Fruit fly (Drosophila melanogaster) whole organism, embryonic: ENCODE results near the gene yellow-e3.

Source experiments
- ATbp ChIP-seq: fragments of 200-800 bp; sonication (Bioruptor generic); optimal IDR thresholded peaks from 2 replicates; lab custom pipeline; 2017; ENCODE audit warnings: missing biosample characterization, mild to moderate bottlenecking, missing genetic modification characterization, missing genetic modification reagents
- Ada2b ChIP-seq: fragments of 200-800 bp; sonication (Bioruptor generic); IDR thresholded peaks from 2 replicates; pipeline ENCODE4 v1.3.6; 2022; ENCODE audit warnings: missing biosample characterization, missing genetic modification characterization
- CG10979 ChIP-seq: fragments of 200-800 bp; sonication (Bioruptor generic); optimal IDR thresholded peaks from 2 replicates; lab custom pipeline; 2018; ENCODE audit warnings: missing biosample characterization, mild to moderate bottlenecking, missing genetic modification characterization, moderate library complexity
- CG13296 ChIP-seq: fragments of 200-800 bp; sonication (Bioruptor generic); optimal IDR thresholded peaks from 3 replicates; lab custom pipeline; 2018; ENCODE audit warnings: missing biosample characterization, mild to moderate bottlenecking, missing genetic modification characterization
- CG14860 ChIP-seq: fragments of 200-800 bp; sonication (Bioruptor generic); IDR thresholded peaks from 3 replicates; pipeline ENCODE4 v1.3.6; 2022; ENCODE audit warnings: missing biosample characterization, missing genetic modification characterization; ENCODE audit not compliant: partially characterized antibody
- CG15269 ChIP-seq: fragments of 200-800 bp; sonication (Bioruptor generic); optimal IDR thresholded peaks from 2 replicates; lab custom pipeline; 2018; ENCODE audit warnings: missing biosample characterization, mild to moderate bottlenecking, missing genetic modification characterization, moderate library complexity
- CG1602 ChIP-seq: fragments of 200-800 bp; sonication (Bioruptor generic); optimal IDR thresholded peaks from 3 replicates; lab custom pipeline; 2016; ENCODE audit warnings: missing biosample characterization, missing genetic modification characterization
- CG17359 ChIP-seq: fragments of 200-800 bp; sonication (Bioruptor generic); optimal IDR thresholded peaks from 3 replicates; lab custom pipeline; 2018; ENCODE audit warnings: missing biosample characterization, mild to moderate bottlenecking, missing genetic modification characterization, moderate library complexity
- CG2712 ChIP-seq: fragments of 200-800 bp; optimal IDR thresholded peaks from 3 replicates; lab custom pipeline; 2019; ENCODE audit warnings: missing biosample characterization, mild to moderate bottlenecking, missing genetic modification characterization, moderate library complexity
- CG3065 ChIP-seq: fragments of 200-800 bp; sonication (Bioruptor generic); optimal IDR thresholded peaks from 2 replicates; lab custom pipeline; 2016; ENCODE audit warnings: missing biosample characterization, missing genetic modification characterization
- CG33213 ChIP-seq: fragments of 200-800 bp; sonication (Bioruptor generic); optimal IDR thresholded peaks from 3 replicates; lab custom pipeline; 2016; ENCODE audit warnings: missing biosample characterization, missing genetic modification characterization
- CG42726 ChIP-seq: fragments of 200-800 bp; sonication (Bioruptor generic); IDR thresholded peaks from 2 replicates; pipeline ENCODE4 v1.3.6; 2022; ENCODE audit warnings: missing biosample characterization, missing genetic modification characterization; ENCODE audit not compliant: partially characterized antibody
- CG4328 ChIP-seq: fragments of 200-800 bp; sonication (Bioruptor generic); optimal IDR thresholded peaks from 3 replicates; lab custom pipeline; 2017; ENCODE audit warnings: missing biosample characterization, missing genetic modification reagents, missing genetic modification characterization
- CG43689 ChIP-seq: fragments of 200-800 bp; sonication (Bioruptor generic); IDR thresholded peaks from 2 replicates; pipeline ENCODE4 v1.3.6; 2022; ENCODE audit warnings: missing biosample characterization, missing genetic modification characterization
- CG6791 ChIP-seq: fragments of 200-800 bp; sonication (Bioruptor generic); IDR thresholded peaks from 3 replicates; pipeline ENCODE4 v1.3.6; 2022; ENCODE audit warnings: missing biosample characterization, missing genetic modification characterization; ENCODE audit not compliant: partially characterized antibody
- CG6813 ChIP-seq: fragments of 200-800 bp; sonication (Bioruptor generic); optimal IDR thresholded peaks from 2 replicates; lab custom pipeline; 2017; ENCODE audit warnings: missing biosample characterization, missing genetic modification characterization, mild to moderate bottlenecking, moderate library complexity, missing genetic modification reagents
- CG8944 ChIP-seq: fragments of 200-800 bp; sonication (Bioruptor generic); optimal IDR thresholded peaks from 3 replicates; lab custom pipeline; 2016; ENCODE audit warnings: missing biosample characterization, missing genetic modification characterization
- CG9215 ChIP-seq: fragments of 200-800 bp; sonication (Bioruptor generic); IDR thresholded peaks from 2 replicates; pipeline ENCODE4 v1.3.6; 2022; ENCODE audit warnings: missing biosample characterization, missing genetic modification characterization
- CG9932 ChIP-seq: fragments of 200-800 bp; sonication (Bioruptor generic); IDR thresholded peaks from 2 replicates; pipeline ENCODE4 v1.3.6; 2022; ENCODE audit warnings: missing biosample characterization, missing genetic modification characterization
- CkIIα-i1 ChIP-seq: fragments of 200-800 bp; sonication (Bioruptor generic); IDR thresholded peaks from 2 replicates; pipeline ENCODE4 v1.3.6; 2022; ENCODE audit warnings: missing biosample characterization, missing genetic modification characterization
- D19B ChIP-seq: fragments of 200-800 bp; sonication (Bioruptor generic); optimal IDR thresholded peaks from 2 replicates; lab custom pipeline; 2017; ENCODE audit warnings: missing biosample characterization, mild to moderate bottlenecking, missing genetic modification characterization
- Elba2 ChIP-seq: fragments of 200-800 bp; sonication (Bioruptor generic); optimal IDR thresholded peaks from 3 replicates; lab custom pipeline; 2016; ENCODE audit warnings: missing biosample characterization, missing genetic modification characterization
- Fer1 ChIP-seq: fragments of 200-800 bp; sonication (Bioruptor generic); optimal IDR thresholded peaks from 2 replicates; lab custom pipeline; 2017; ENCODE audit warnings: missing biosample characterization, mild to moderate bottlenecking, missing genetic modification characterization
- Fer3 ChIP-seq: fragments of 200-800 bp; sonication (Bioruptor generic); optimal IDR thresholded peaks from 2 replicates; lab custom pipeline; 2018; ENCODE audit warnings: missing biosample characterization, mild to moderate bottlenecking, missing genetic modification characterization, moderate library complexity
- H15 ChIP-seq: fragments of 200-800 bp; sonication (Bioruptor generic); IDR thresholded peaks from 3 replicates; pipeline ENCODE4 v1.3.6; 2022; ENCODE audit warnings: missing biosample characterization, missing genetic modification characterization
- HLH3B ChIP-seq: fragments of 200-800 bp; sonication (Bioruptor generic); IDR thresholded peaks from 2 replicates; pipeline ENCODE4 v1.3.6; 2022; ENCODE audit warnings: missing biosample characterization, missing genetic modification characterization
- HmgZ ChIP-seq: fragments of 200-800 bp; sonication (Bioruptor generic); optimal IDR thresholded peaks from 2 replicates; lab custom pipeline; 2018; ENCODE audit warnings: missing biosample characterization, mild to moderate bottlenecking, missing genetic modification characterization
- MESR4 ChIP-seq: fragments of 200-800 bp; sonication (Bioruptor generic); optimal IDR thresholded peaks from 2 replicates; lab custom pipeline; 2018; ENCODE audit warnings: missing biosample characterization, mild to moderate bottlenecking, missing genetic modification characterization, moderate library complexity
- Opbp ChIP-seq: fragments of 200-800 bp; sonication (Bioruptor generic); IDR thresholded peaks from 3 replicates; pipeline ENCODE4 v1.3.6; 2022; ENCODE audit warnings: missing biosample characterization, missing genetic modification characterization; ENCODE audit not compliant: partially characterized antibody
- Ptx1 ChIP-seq: fragments of 200-800 bp; sonication (Bioruptor generic); IDR thresholded peaks from 2 replicates; pipeline ENCODE4 v1.3.6; 2022; ENCODE audit warnings: missing biosample characterization, missing genetic modification characterization
- Spps ChIP-seq: fragments of 200-800 bp; sonication (Bioruptor generic); optimal IDR thresholded peaks from 2 replicates; lab custom pipeline; 2018; ENCODE audit warnings: missing biosample characterization, mild to moderate bottlenecking, missing genetic modification characterization
- Xrp1 ChIP-seq: fragments of 200-800 bp; sonication (Bioruptor generic); IDR thresholded peaks from 2 replicates; pipeline ENCODE4 v1.3.6; 2022; ENCODE audit warnings: missing biosample characterization, missing genetic modification characterization
- YL-1 ChIP-seq: fragments of 200-800 bp; sonication (Bioruptor generic); optimal IDR thresholded peaks from 3 replicates; lab custom pipeline; 2017; ENCODE audit warnings: missing biosample characterization, mild to moderate bottlenecking, missing genetic modification characterization
- ara ChIP-seq: fragments of 200-800 bp; sonication (Bioruptor generic); IDR thresholded peaks from 2 replicates; pipeline ENCODE4 v1.3.6; 2022; ENCODE audit warnings: missing biosample characterization, missing genetic modification characterization
- ash1 ChIP-seq: fragments of 200-800 bp; sonication (Bioruptor generic); optimal IDR thresholded peaks from 2 replicates; lab custom pipeline; 2018; ENCODE audit warnings: missing biosample characterization, mild to moderate bottlenecking, missing genetic modification characterization
- chm ChIP-seq: fragments of 200-800 bp; sonication (Bioruptor generic); IDR thresholded peaks from 2 replicates; pipeline ENCODE4 v1.3.6; 2022; ENCODE audit warnings: missing biosample characterization, missing genetic modification characterization
- ci ChIP-seq: fragments of 200-800 bp; sonication (Bioruptor generic); IDR thresholded peaks from 3 replicates; pipeline ENCODE4 v1.3.6; 2022; ENCODE audit warnings: missing biosample characterization, missing genetic modification characterization
- fd96Cb ChIP-seq: fragments of 200-800 bp; sonication (Bioruptor generic); optimal IDR thresholded peaks from 2 replicates; lab custom pipeline; 2018; ENCODE audit warnings: missing biosample characterization, mild to moderate bottlenecking, missing genetic modification characterization, moderate library complexity
- kah ChIP-seq: fragments of 200-800 bp; sonication (Bioruptor generic); optimal IDR thresholded peaks from 2 replicates; lab custom pipeline; 2018; ENCODE audit warnings: missing biosample characterization, mild to moderate bottlenecking, missing genetic modification characterization
- luna ChIP-seq: fragments of 200-800 bp; sonication (Bioruptor generic); optimal IDR thresholded peaks from 2 replicates; lab custom pipeline; 2016; ENCODE audit warnings: missing biosample characterization, missing genetic modification characterization
- nerfin-2 ChIP-seq: fragments of 200-800 bp; sonication (Bioruptor generic); IDR thresholded peaks from 2 replicates; pipeline ENCODE4 v1.3.6; 2022; ENCODE audit warnings: missing biosample characterization, missing genetic modification characterization; ENCODE audit not compliant: partially characterized antibody
- odd ChIP-seq: fragments of 200-800 bp; sonication (Bioruptor generic); optimal IDR thresholded peaks from 2 replicates; lab custom pipeline; 2017; ENCODE audit warnings: missing biosample characterization, mild to moderate bottlenecking, missing genetic modification characterization
- pfk ChIP-seq: fragments of 200-800 bp; sonication (Bioruptor generic); optimal IDR thresholded peaks from 2 replicates; lab custom pipeline; 2018; ENCODE audit warnings: missing biosample characterization, mild to moderate bottlenecking, missing genetic modification characterization, moderate library complexity
- schlank ChIP-seq: fragments of 200-800 bp; sonication (Bioruptor generic); optimal IDR thresholded peaks from 2 replicates; lab custom pipeline; 2018; ENCODE audit warnings: missing biosample characterization, mild to moderate bottlenecking, missing genetic modification characterization
- sens ChIP-seq: fragments of 200-800 bp; sonication (Bioruptor generic); peaks from one replicate; lab custom pipeline; 2016; ENCODE audit warnings: missing biosample characterization, missing genetic modification characterization
- slbo ChIP-seq: fragments of 200-800 bp; sonication (Bioruptor generic); IDR thresholded peaks from 2 replicates; pipeline ENCODE4 v1.3.6; 2022; ENCODE audit warnings: missing biosample characterization, missing genetic modification characterization
- so ChIP-seq: fragments of 200-800 bp; sonication (Bioruptor generic); IDR thresholded peaks from 3 replicates; pipeline ENCODE4 v1.3.6; 2022; ENCODE audit warnings: missing biosample characterization, missing genetic modification characterization
- toy ChIP-seq: fragments of 200-800 bp; sonication (Bioruptor generic); IDR thresholded peaks from 2 replicates; pipeline ENCODE4 v1.3.6; 2022; ENCODE audit warnings: missing biosample characterization, missing genetic modification characterization
- trem ChIP-seq: fragments of 200-800 bp; optimal IDR thresholded peaks from 3 replicates; lab custom pipeline; 2019; ENCODE audit warnings: missing biosample characterization, mild to moderate bottlenecking, missing genetic modification characterization, moderate library complexity
- zf30C ChIP-seq: fragments of 200-800 bp; sonication (Bioruptor generic); optimal IDR thresholded peaks from 3 replicates; lab custom pipeline; 2018; ENCODE audit warnings: missing biosample characterization, mild to moderate bottlenecking, missing genetic modification characterization
- zfh1 ChIP-seq: fragments of 200-800 bp; sonication (Bioruptor generic); IDR thresholded peaks from 3 replicates; pipeline ENCODE4 v1.3.6; 2022; ENCODE audit warnings: missing biosample characterization, missing genetic modification characterization

yellow-e3 gene

dm6 chr3R:13452851-13453255, 48.2 kb upstream of the yellow-e3 start (continued):
- 0 out of 3 replicates have a peak, but pooled peaks have one; percentile 16 for TF ChIP-seq ci (GFP tag; lab: Robert Waterston, UW)
- no peak for TF ChIP-seq ara (GFP tag; lab: Robert Waterston, UW)
- TF ChIP-seq Xrp1 = peak; percentile 75
- peak; percentile 35; the same call in 1 of the 3 replicates for TF ChIP-seq zfh1 (GFP tag; lab: Robert Waterston, UW)
- peak; percentile 74 for TF ChIP-seq CG1602 (GFP tag; lab: Kevin White, UChicago)
- TF ChIP-seq trem (tag; lab: Kevin White, UChicago) = peak; percentile 68
- no peak for TF ChIP-seq CG42726 (GFP tag; lab: Robert Waterston, UW)
- TF ChIP-seq HmgZ = peak; percentile 43
- peak; percentile 60 for TF ChIP-seq HLH3B
- peak; percentile 47 for TF ChIP-seq CG6813 (GFP tag; lab: Kevin White, UChicago)
- TF ChIP-seq CG13296 (GFP tag; lab: Kevin White, UChicago) = peak; percentile 74
- no peak for TF ChIP-seq CG43689
- no peak for TF ChIP-seq Elba2
- TF ChIP-seq MESR4 (GFP tag; lab: Kevin White, UChicago) = no peak
- peak; percentile 63 for TF ChIP-seq ATbp (GFP tag; lab: Kevin White, UChicago)
- TF ChIP-seq CG9932 (GFP tag; lab: Robert Waterston, UW) = peak; percentile 70
- TF ChIP-seq ash1 (GFP tag; lab: Kevin White, UChicago) = no peak
- TF ChIP-seq pfk (GFP tag; lab: Kevin White, UChicago) = no peak
- TF ChIP-seq kah (GFP tag; lab: Kevin White, UChicago) = peak; percentile 25
- 0 out of 2 replicates have a peak, but pooled peaks have one; percentile 23 for TF ChIP-seq toy (GFP tag; lab: Robert Waterston, UW)
- TF ChIP-seq YL-1 = peak; percentile 15
- peak; percentile 75 for TF ChIP-seq CG9215 (GFP tag; lab: Robert Waterston, UW)
- TF ChIP-seq Opbp (GFP tag; lab: Robert Waterston, UW) = no peak
- peak; percentile 94 for TF ChIP-seq sens
- TF ChIP-seq so (GFP tag; lab: Robert Waterston, UW) = peak; percentile 44; the same call in 1 of the 3 replicates
- TF ChIP-seq nerfin-2 (GFP tag; lab: Robert Waterston, UW) = no peak
- TF ChIP-seq H15 (GFP tag; lab: Robert Waterston, UW) = 0 out of 3 replicates have a peak, but pooled peaks have one; percentile 5
- peak; percentile 63 for TF ChIP-seq Spps
- no peak for TF ChIP-seq CG14860 (GFP tag; lab: Robert Waterston, UW)
- peak; percentile 64 for TF ChIP-seq Ada2b (GFP tag; lab: Robert Waterston, UW)
- no peak for TF ChIP-seq CG6791 (GFP tag; lab: Robert Waterston, UW)
- peak; percentile 33 for TF ChIP-seq CG8944 (GFP tag; lab: Kevin White, UChicago)
- TF ChIP-seq odd (GFP tag; lab: Kevin White, UChicago) = peak; percentile 73
- TF ChIP-seq fd96Cb (tag; lab: Kevin White, UChicago) = peak; percentile 84
- peak; percentile 10 for TF ChIP-seq CG33213 (GFP tag; lab: Kevin White, UChicago)
- peak; percentile 68 for TF ChIP-seq slbo (GFP tag; lab: Robert Waterston, UW)
- peak; percentile 70 for TF ChIP-seq Fer3 (tag; lab: Kevin White, UChicago)
- TF ChIP-seq CG10979 (tag; lab: Kevin White, UChicago) = peak; percentile 86
- TF ChIP-seq Ptx1 (GFP tag; lab: Robert Waterston, UW) = peak; percentile 77
- no peak for TF ChIP-seq schlank (tag; lab: Kevin White, UChicago)
- peak; percentile 87 for TF ChIP-seq CG2712 (tag; lab: Kevin White, UChicago)
- peak; percentile 31 for TF ChIP-seq zf30C
- TF ChIP-seq luna = no peak
- peak; percentile 68 for TF ChIP-seq CG17359 (tag; lab: Kevin White, UChicago)
- peak; percentile 30 for TF ChIP-seq CG4328 (GFP tag; lab: Kevin White, UChicago)
- TF ChIP-seq CG3065 (GFP tag; lab: Kevin White, UChicago) = peak; percentile 15
- no peak for TF ChIP-seq CkIIα-i1
- peak; percentile 82 for TF ChIP-seq CG15269 (tag; lab: Kevin White, UChicago)
- peak; percentile 62 for TF ChIP-seq D19B
- TF ChIP-seq Fer1 (GFP tag; lab: Kevin White, UChicago) = peak; percentile 77
- no peak for TF ChIP-seq chm (GFP tag; lab: Robert Waterston, UW)
